Fruit fly (Drosophila melanogaster): ENCODE results near the gene CG18549.

Gene CG18549

DNA sequence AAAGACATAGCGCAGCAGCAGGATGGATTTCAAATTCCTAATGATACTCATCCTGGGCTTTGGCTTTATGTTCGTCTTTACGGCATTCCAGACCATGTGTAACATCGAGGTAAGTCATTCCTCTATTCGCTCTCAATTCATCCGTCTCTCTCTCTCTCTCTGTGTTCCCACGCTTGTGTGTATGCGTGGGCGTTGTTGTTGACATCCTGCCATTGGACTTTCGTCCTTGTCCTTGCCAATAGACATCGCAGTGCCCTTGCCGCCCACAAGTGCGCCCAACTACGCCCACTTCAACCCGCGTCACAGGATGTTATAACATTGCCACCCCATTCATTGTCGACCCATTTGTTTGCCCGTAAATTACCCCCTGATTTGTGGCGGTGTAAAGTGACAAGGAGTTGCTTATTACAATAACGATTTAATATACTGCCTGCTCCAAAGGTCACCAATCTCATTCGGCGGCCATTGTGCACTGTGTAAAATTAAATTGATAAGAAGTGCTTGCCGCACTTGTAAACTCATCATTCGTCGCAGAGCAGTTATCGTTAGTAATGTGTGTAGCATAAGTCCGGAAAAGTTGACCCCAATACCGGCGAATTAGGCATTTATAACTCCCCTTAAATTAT is 634 bp downstream of the CG18549 start (continued):
- no peak for TF ChIP-seq CG2202 (tag; optimal IDR thresholded peaks at IDR 0.05)
- no peak for TF ChIP-seq fd64A (GFP tag; optimal IDR thresholded peaks at IDR 0.05)
- no peak for TF ChIP-seq CG9797 (GFP tag; optimal IDR thresholded peaks at IDR 0.05)
- 0 out of 3 replicates have a peak, but pooled peaks have one; percentile 3 for TF ChIP-seq CG11456 (GFP tag; IDR thresholded peaks at IDR 0.05)
- no peak for TF ChIP-seq ci (GFP tag; IDR thresholded peaks at IDR 0.05)
- no peak for TF ChIP-seq Aef1 (GFP tag; IDR thresholded peaks at IDR 0.05)
- TF ChIP-seq ftz-f1 (GFP tag; optimal IDR thresholded peaks at IDR 0.05) = no peak
- TF ChIP-seq CG34422 (GFP tag; IDR thresholded peaks at IDR 0.05) = no peak
- TF ChIP-seq bsh (GFP tag; optimal IDR thresholded peaks at IDR 0.05) = no peak
- TF ChIP-seq vfl (GFP tag; optimal IDR thresholded peaks at IDR 0.05) = no peak
- TF ChIP-seq sisA (GFP tag; IDR thresholded peaks at IDR 0.05) = no peak
- no peak for TF ChIP-seq CG3726 (GFP tag; IDR thresholded peaks at IDR 0.05)
- no peak for TF ChIP-seq Dp (GFP tag; optimal IDR thresholded peaks at IDR 0.05)
- TF ChIP-seq exex (tag; optimal IDR thresholded peaks at IDR 0.05) = peak; percentile 10
- no peak for TF ChIP-seq Nf-YC (tag; optimal IDR thresholded peaks at IDR 0.05)
- no peak for TF ChIP-seq hbn (GFP tag; IDR thresholded peaks at IDR 0.05; ENCODE audit: partially characterized antibody)
- TF ChIP-seq crp (GFP tag; optimal IDR thresholded peaks at IDR 0.05) = no peak
- no peak for TF ChIP-seq Six4 (GFP tag; optimal IDR thresholded peaks at IDR 0.05)
- no peak for TF ChIP-seq Blimp-1 (GFP tag; optimal IDR thresholded peaks at IDR 0.05)
- no peak for TF ChIP-seq CG7556 (GFP tag; optimal IDR thresholded peaks at IDR 0.05)
- no peak for TF ChIP-seq ttk (GFP tag; IDR thresholded peaks at IDR 0.05)
- TF ChIP-seq CG11560 (tag; IDR thresholded peaks at IDR 0.05) = no peak
- no peak for TF ChIP-seq slp2 (GFP tag; optimal IDR thresholded peaks at IDR 0.05)
- TF ChIP-seq CG2712 (tag; optimal IDR thresholded peaks at IDR 0.05) = no peak
- no peak for TF ChIP-seq CG18619 (GFP tag; optimal IDR thresholded peaks at IDR 0.05)
- TF ChIP-seq Neu2 (GFP tag; optimal IDR thresholded peaks at IDR 0.05; ENCODE audit: borderline replicate concordance) = no peak
- TF ChIP-seq CG17612 (GFP tag; IDR thresholded peaks at IDR 0.05) = no peak
- no peak for TF ChIP-seq caup (GFP tag; optimal IDR thresholded peaks at IDR 0.05; ENCODE audit: severe bottlenecking)
- peak; percentile 46; the same call in 1 of the 2 replicates for TF ChIP-seq CG32767 (GFP tag; IDR thresholded peaks at IDR 0.05)
- TF ChIP-seq Ets97D (GFP tag; optimal IDR thresholded peaks at IDR 0.05) = no peak
- TF ChIP-seq CG6689 (GFP tag; IDR thresholded peaks at IDR 0.05) = no peak; the same call in 1 of the 2 replicates
- TF ChIP-seq CG6765 (GFP tag; optimal IDR thresholded peaks at IDR 0.05) = no peak
- TF ChIP-seq emc (GFP tag; optimal IDR thresholded peaks at IDR 0.05) = no peak
- TF ChIP-seq ro (GFP tag; IDR thresholded peaks at IDR 0.05) = no peak
- no peak for TF ChIP-seq CG11247 (GFP tag; IDR thresholded peaks at IDR 0.05)
- TF ChIP-seq klu (GFP tag; IDR thresholded peaks at IDR 0.05) = no peak
- no peak for TF ChIP-seq CG14965 (GFP tag; optimal IDR thresholded peaks at IDR 0.05; ENCODE audit: borderline replicate concordance)
- no peak for TF ChIP-seq Sox102F (GFP tag; optimal IDR thresholded peaks at IDR 0.05)
- TF ChIP-seq ATbp (GFP tag; optimal IDR thresholded peaks at IDR 0.05) = peak; percentile 20
- no peak for TF ChIP-seq cato (GFP tag; optimal IDR thresholded peaks at IDR 0.05; ENCODE audit: borderline replicate concordance)
- TF ChIP-seq CG10366 (GFP tag; IDR thresholded peaks at IDR 0.05) = no peak
- TF ChIP-seq CG3847 (GFP tag; IDR thresholded peaks at IDR 0.05) = no peak
- TF ChIP-seq CoRest (tag; optimal IDR thresholded peaks at IDR 0.05) = no peak
- TF ChIP-seq cas (GFP tag; IDR thresholded peaks at IDR 0.05) = no peak
- no peak for TF ChIP-seq Ssrp (tag; optimal IDR thresholded peaks at IDR 0.05)
- TF ChIP-seq chn (GFP tag; optimal IDR thresholded peaks at IDR 0.05) = peak; percentile 49
- no peak for TF ChIP-seq CG15479 (GFP tag; optimal IDR thresholded peaks at IDR 0.05)
- TF ChIP-seq Sry-δ (GFP tag; optimal IDR thresholded peaks at IDR 0.05) = no peak
- no peak for TF ChIP-seq CG4854 (GFP tag; optimal IDR thresholded peaks at IDR 0.05)
- TF ChIP-seq Hmx (GFP tag; optimal IDR thresholded peaks at IDR 0.05) = no peak
- no peak for TF ChIP-seq lmd (GFP tag; IDR thresholded peaks at IDR 0.05)

Measured in whole organism, embryonic.